Fruit fly (Drosophila melanogaster) whole organism, embryonic: ENCODE measurements around the gene CG7239.

Source experiments
- B-H2 ChIP-seq: fragments of 200-800 bp; sonication (Bioruptor generic); optimal IDR thresholded peaks from 2 replicates; lab custom pipeline; 2018; ENCODE audit warnings: missing biosample characterization, mild to moderate bottlenecking, missing genetic modification characterization
- BtbVII ChIP-seq: fragments of 200-800 bp; sonication (Bioruptor generic); optimal IDR thresholded peaks from 3 replicates; lab custom pipeline; 2017; ENCODE audit warnings: missing biosample characterization, mild to moderate bottlenecking, missing genetic modification characterization
- CG10543 ChIP-seq: fragments of 200-800 bp; sonication (Bioruptor generic); optimal IDR thresholded peaks from 3 replicates; lab custom pipeline; 2017; ENCODE audit warnings: missing biosample characterization, mild to moderate bottlenecking, missing genetic modification characterization, moderate library complexity
- CG11504 ChIP-seq: fragments of 200-800 bp; sonication (Bioruptor generic); optimal IDR thresholded peaks from 3 replicates; lab custom pipeline; 2019; ENCODE audit warnings: missing biosample characterization, mild to moderate bottlenecking, missing genetic modification characterization, moderate library complexity
- CG11696 ChIP-seq: fragments of 200-800 bp; sonication (Bioruptor generic); IDR thresholded peaks from 2 replicates; pipeline ENCODE4 v1.3.6; 2022; ENCODE audit warnings: missing biosample characterization, missing genetic modification characterization
- CG12071 ChIP-seq: fragments of 200-800 bp; sonication (Bioruptor generic); optimal IDR thresholded peaks from 3 replicates; lab custom pipeline; 2018; ENCODE audit warnings: missing biosample characterization, mild to moderate bottlenecking, missing genetic modification characterization
- CG12391 ChIP-seq: fragments of 200-800 bp; sonication (Bioruptor generic); optimal IDR thresholded peaks from 3 replicates; lab custom pipeline; 2018; ENCODE audit warnings: missing biosample characterization, mild to moderate bottlenecking, missing genetic modification characterization, moderate library complexity
- CG14014 ChIP-seq: fragments of 200-800 bp; sonication (Bioruptor generic); IDR thresholded peaks from 2 replicates; pipeline ENCODE4 v1.3.6; 2022; ENCODE audit warnings: missing biosample characterization, missing genetic modification characterization
- CG15011 ChIP-seq: fragments of 200-800 bp; sonication (Bioruptor generic); optimal IDR thresholded peaks from 3 replicates; lab custom pipeline; 2018; ENCODE audit warnings: missing biosample characterization, mild to moderate bottlenecking, missing genetic modification characterization
- CG15601 ChIP-seq: fragments of 200-800 bp; sonication (Bioruptor generic); optimal IDR thresholded peaks from 3 replicates; lab custom pipeline; 2019; ENCODE audit warnings: missing biosample characterization, mild to moderate bottlenecking, missing genetic modification characterization, moderate library complexity
- CG17328 ChIP-seq: fragments of 200-800 bp; sonication (Bioruptor generic); IDR thresholded peaks from 2 replicates; pipeline ENCODE4 v1.3.6; 2022; ENCODE audit warnings: missing biosample characterization, missing genetic modification characterization
- CG2678 ChIP-seq: fragments of 200-800 bp; sonication (Bioruptor generic); optimal IDR thresholded peaks from 3 replicates; lab custom pipeline; 2019; ENCODE audit warnings: missing biosample characterization, mild to moderate bottlenecking, missing genetic modification characterization, moderate library complexity
- CG32532 ChIP-seq: fragments of 200-800 bp; sonication (Bioruptor generic); IDR thresholded peaks from 2 replicates; pipeline ENCODE4 v1.3.6; 2022; ENCODE audit warnings: missing biosample characterization, missing genetic modification characterization
- CG34422 ChIP-seq: fragments of 200-800 bp; sonication (Bioruptor generic); IDR thresholded peaks from 3 replicates; pipeline ENCODE4 v1.3.6; 2022; ENCODE audit warnings: missing biosample characterization, missing genetic modification characterization
- CG42726 ChIP-seq: fragments of 200-800 bp; sonication (Bioruptor generic); IDR thresholded peaks from 2 replicates; pipeline ENCODE4 v1.3.6; 2022; ENCODE audit warnings: missing biosample characterization, missing genetic modification characterization; ENCODE audit not compliant: partially characterized antibody
- CG4360 ChIP-seq: fragments of 200-800 bp; sonication (Bioruptor generic); IDR thresholded peaks from 2 replicates; pipeline ENCODE4 v1.3.6; 2022; ENCODE audit warnings: missing biosample characterization, missing genetic modification characterization
- CG6175 ChIP-seq: fragments of 200-800 bp; sonication (Bioruptor generic); IDR thresholded peaks from 3 replicates; pipeline ENCODE4 v1.3.6; 2022; ENCODE audit warnings: missing biosample characterization, missing genetic modification characterization
- CG7987 ChIP-seq: fragments of 200-800 bp; sonication (Bioruptor generic); optimal IDR thresholded peaks from 2 replicates; lab custom pipeline; 2018; ENCODE audit warnings: missing biosample characterization, mild to moderate bottlenecking, missing genetic modification characterization, moderate library complexity
- CG8765 ChIP-seq: fragments of 200-800 bp; sonication (Bioruptor generic); IDR thresholded peaks from 2 replicates; pipeline ENCODE4 v1.3.6; 2022; ENCODE audit warnings: missing biosample characterization, missing genetic modification characterization
- Dbx ChIP-seq: fragments of 200-800 bp; sonication (Bioruptor generic); IDR thresholded peaks from 3 replicates; pipeline ENCODE4 v1.3.6; 2022; ENCODE audit warnings: missing biosample characterization, missing genetic modification characterization
- Deaf1 ChIP-seq: fragments of 200-800 bp; optimal IDR thresholded peaks from 3 replicates; lab custom pipeline; 2019; ENCODE audit warnings: missing biosample characterization, mild to moderate bottlenecking, missing genetic modification characterization, moderate library complexity
- Drgx ChIP-seq: fragments of 200-800 bp; sonication (Bioruptor generic); IDR thresholded peaks from 2 replicates; pipeline ENCODE4 v1.3.6; 2022; ENCODE audit warnings: missing biosample characterization, missing genetic modification characterization
- HLH4C ChIP-seq: fragments of 200-800 bp; sonication (Bioruptor generic); IDR thresholded peaks from 3 replicates; pipeline ENCODE4 v1.3.6; 2022; ENCODE audit warnings: missing biosample characterization, missing genetic modification characterization; ENCODE audit not compliant: partially characterized antibody
- Hmr ChIP-seq: fragments of 200-800 bp; sonication (Bioruptor generic); optimal IDR thresholded peaks from 3 replicates; lab custom pipeline; 2017; ENCODE audit warnings: mild to moderate bottlenecking, missing biosample characterization, missing genetic modification reagents, missing genetic modification characterization
- Hr3 ChIP-seq: fragments of 200-800 bp; sonication (Bioruptor generic); optimal IDR thresholded peaks from 3 replicates; lab custom pipeline; 2016; ENCODE audit warnings: missing biosample characterization, missing genetic modification characterization
- Hsf ChIP-seq: fragments of 200-800 bp; sonication (Bioruptor generic); optimal IDR thresholded peaks from 3 replicates; lab custom pipeline; 2016; ENCODE audit warnings: missing biosample characterization, missing genetic modification characterization
- Jarid2 ChIP-seq: fragments of 200-800 bp; sonication (Bioruptor generic); optimal IDR thresholded peaks from 3 replicates; lab custom pipeline; 2017; ENCODE audit warnings: mild to moderate bottlenecking, missing biosample characterization, missing genetic modification reagents, missing genetic modification characterization
- Myb ChIP-seq: fragments of 200-800 bp; sonication (Bioruptor generic); optimal IDR thresholded peaks from 2 replicates; lab custom pipeline; 2016; ENCODE audit warnings: missing biosample characterization, missing genetic modification characterization
- NfI ChIP-seq: fragments of 200-800 bp; sonication (Bioruptor generic); optimal IDR thresholded peaks from 3 replicates; lab custom pipeline; 2018; ENCODE audit warnings: missing biosample characterization, mild to moderate bottlenecking, missing genetic modification characterization, moderate library complexity
- Opbp ChIP-seq: fragments of 200-800 bp; sonication (Bioruptor generic); IDR thresholded peaks from 3 replicates; pipeline ENCODE4 v1.3.6; 2022; ENCODE audit warnings: missing biosample characterization, missing genetic modification characterization; ENCODE audit not compliant: partially characterized antibody
- Ssrp ChIP-seq: fragments of 200-800 bp; sonication (Bioruptor generic); optimal IDR thresholded peaks from 2 replicates; lab custom pipeline; 2018; ENCODE audit warnings: missing biosample characterization, mild to moderate bottlenecking, missing genetic modification characterization, moderate library complexity
- ash1 ChIP-seq: fragments of 200-800 bp; sonication (Bioruptor generic); optimal IDR thresholded peaks from 2 replicates; lab custom pipeline; 2018; ENCODE audit warnings: missing biosample characterization, mild to moderate bottlenecking, missing genetic modification characterization
- bab2 ChIP-seq: fragments of 200-800 bp; sonication (Bioruptor generic); optimal IDR thresholded peaks from 2 replicates; lab custom pipeline; 2016; ENCODE audit warnings: missing biosample characterization, missing genetic modification characterization
- chm ChIP-seq: fragments of 200-800 bp; sonication (Bioruptor generic); IDR thresholded peaks from 2 replicates; pipeline ENCODE4 v1.3.6; 2022; ENCODE audit warnings: missing biosample characterization, missing genetic modification characterization
- ci ChIP-seq: fragments of 200-800 bp; sonication (Bioruptor generic); IDR thresholded peaks from 3 replicates; pipeline ENCODE4 v1.3.6; 2022; ENCODE audit warnings: missing biosample characterization, missing genetic modification characterization
- crol ChIP-seq: fragments of 200-800 bp; sonication (Bioruptor generic); IDR thresholded peaks from 2 replicates; pipeline ENCODE4 v1.3.6; 2022; ENCODE audit warnings: missing biosample characterization, missing genetic modification characterization
- exex ChIP-seq: fragments of 200-800 bp; sonication (Bioruptor generic); optimal IDR thresholded peaks from 4 replicates; lab custom pipeline; 2018; ENCODE audit warnings: missing biosample characterization, mild to moderate bottlenecking, missing genetic modification characterization, moderate library complexity
- grau ChIP-seq: fragments of 200-800 bp; optimal IDR thresholded peaks from 3 replicates; lab custom pipeline; 2019; ENCODE audit warnings: missing biosample characterization, mild to moderate bottlenecking, missing genetic modification characterization, moderate library complexity
- lab ChIP-seq: fragments of 200-800 bp; sonication (Bioruptor generic); optimal IDR thresholded peaks from 3 replicates; lab custom pipeline; 2017; ENCODE audit warnings: missing biosample characterization, missing genetic modification characterization, mild to moderate bottlenecking, moderate library complexity, missing genetic modification reagents
- nerfin-1 ChIP-seq: fragments of 200-800 bp; sonication (Bioruptor generic); optimal IDR thresholded peaks from 3 replicates; lab custom pipeline; 2019; ENCODE audit warnings: missing biosample characterization, mild to moderate bottlenecking, missing genetic modification characterization, moderate library complexity
- nmo ChIP-seq: fragments of 200-800 bp; sonication (Bioruptor generic); optimal IDR thresholded peaks from 2 replicates; lab custom pipeline; 2018; ENCODE audit warnings: missing biosample characterization, mild to moderate bottlenecking, missing genetic modification characterization, moderate library complexity
- onecut ChIP-seq: fragments of 200-800 bp; sonication (Bioruptor generic); IDR thresholded peaks from 2 replicates; pipeline ENCODE4 v1.3.6; 2022; ENCODE audit warnings: missing biosample characterization, missing genetic modification characterization
- pb ChIP-seq: fragments of 200-800 bp; sonication (Bioruptor generic); optimal IDR thresholded peaks from 3 replicates; lab custom pipeline; 2016; ENCODE audit warnings: missing biosample characterization, missing genetic modification characterization
- pnt ChIP-seq: fragments of 200-800 bp; sonication (Bioruptor generic); optimal IDR thresholded peaks from 3 replicates; lab custom pipeline; 2016; ENCODE audit warnings: missing biosample characterization, missing genetic modification characterization
- scrt ChIP-seq: fragments of 200-800 bp; sonication (Bioruptor generic); optimal IDR thresholded peaks from 2 replicates; lab custom pipeline; 2018; ENCODE audit warnings: missing biosample characterization, mild to moderate bottlenecking, missing genetic modification characterization, moderate library complexity
- tin ChIP-seq: fragments of 200-800 bp; sonication (Bioruptor generic); optimal IDR thresholded peaks from 3 replicates; lab custom pipeline; 2016; ENCODE audit warnings: missing biosample characterization, missing genetic modification characterization
- vfl ChIP-seq: fragments of 200-800 bp; sonication (Bioruptor generic); optimal IDR thresholded peaks from 2 replicates; lab custom pipeline; 2016; ENCODE audit warnings: missing biosample characterization, missing genetic modification characterization

Gene CG7239

dm6 chr2L:5799435-5800387, 2.3 kb upstream of the CG7239 start, which contains the start of gene CG9171 (continued):
- TF ChIP-seq CG15011 (no peak), B-H2 (GFP tag; lab: Kevin White, UChicago) (peak; percentile 45), bab2 (GFP tag; lab: Kevin White, UChicago) (peak; percentile 8), Opbp (GFP tag; lab: Robert Waterston, UW) (peak; percentile 51; the same call in 2 of the 3 replicates), Drgx (GFP tag; lab: Robert Waterston, UW) (peak; percentile 32; the same call in 1 of the 2 replicates), CG34422 (GFP tag; lab: Robert Waterston, UW) (peak; percentile 54; the same call in 2 of the 3 replicates), Jarid2 (peak; percentile 95), Hr3 (GFP tag; lab: Kevin White, UChicago) (no peak), vfl (no peak), BtbVII (GFP tag; lab: Kevin White, UChicago) (no peak), lab (peak; percentile 49), Hmr (GFP tag; lab: Kevin White, UChicago) (peak; percentile 90), HLH4C (GFP tag; lab: Robert Waterston, UW) (no peak), CG12391 (peak; percentile 61), NfI (peak; percentile 0), CG7987 (peak; percentile 10), chm (GFP tag; lab: Robert Waterston, UW) (peak; percentile 76), CG32532 (GFP tag; lab: Robert Waterston, UW) (peak; percentile 28; the same call in 1 of the 2 replicates), CG42726 (GFP tag; lab: Robert Waterston, UW) (peak; percentile 65), CG4360 (GFP tag; lab: Robert Waterston, UW) (peak; percentile 89), ci (GFP tag; lab: Robert Waterston, UW) (peak; percentile 79), Dbx (GFP tag; lab: Robert Waterston, UW) (peak; percentile 53; the same call in 2 of the 3 replicates), Myb (GFP tag; lab: Kevin White, UChicago) (peak; percentile 43), Deaf1 (tag; lab: Kevin White, UChicago) (peak; percentile 54), CG11696 (GFP tag; lab: Robert Waterston, UW) (0 out of 2 replicates have a peak, but pooled peaks have one; percentile 51), tin (GFP tag; lab: Kevin White, UChicago) (peak; percentile 23), Hsf (GFP tag; lab: Kevin White, UChicago) (peak; percentile 3), pb (GFP tag; lab: Kevin White, UChicago) (peak; percentile 15), nmo (peak; percentile 56), grau (tag; lab: Kevin White, UChicago) (peak; percentile 36), CG17328 (GFP tag; lab: Robert Waterston, UW) (0 out of 2 replicates have a peak, but pooled peaks have one; percentile 5), CG11504 (tag; lab: Kevin White, UChicago) (peak; percentile 57), crol (peak; percentile 99), ash1 (GFP tag; lab: Kevin White, UChicago) (peak; percentile 23), scrt (peak; percentile 55), CG15601 (tag; lab: Kevin White, UChicago) (peak; percentile 24), CG8765 (GFP tag; lab: Robert Waterston, UW) (peak; percentile 50; the same call in 1 of the 2 replicates), CG14014 (GFP tag; lab: Robert Waterston, UW) (peak; percentile 40; the same call in 1 of the 2 replicates), exex (tag; lab: Kevin White, UChicago) (peak; percentile 4), CG12071 (no peak), pnt (no peak), Ssrp (tag; lab: Kevin White, UChicago) (no peak), CG6175 (GFP tag; lab: Robert Waterston, UW) (peak; percentile 94), CG10543 (GFP tag; lab: Kevin White, UChicago) (peak; percentile 44), nerfin-1 (tag; lab: Kevin White, UChicago) (peak; percentile 6), onecut (0 out of 2 replicates have a peak, but pooled peaks have one; percentile 3), CG2678 (tag; lab: Kevin White, UChicago) (peak; percentile 33)
